Worm (Caenorhabditis elegans): ENCODE results near the gene str-156.

DNA sequence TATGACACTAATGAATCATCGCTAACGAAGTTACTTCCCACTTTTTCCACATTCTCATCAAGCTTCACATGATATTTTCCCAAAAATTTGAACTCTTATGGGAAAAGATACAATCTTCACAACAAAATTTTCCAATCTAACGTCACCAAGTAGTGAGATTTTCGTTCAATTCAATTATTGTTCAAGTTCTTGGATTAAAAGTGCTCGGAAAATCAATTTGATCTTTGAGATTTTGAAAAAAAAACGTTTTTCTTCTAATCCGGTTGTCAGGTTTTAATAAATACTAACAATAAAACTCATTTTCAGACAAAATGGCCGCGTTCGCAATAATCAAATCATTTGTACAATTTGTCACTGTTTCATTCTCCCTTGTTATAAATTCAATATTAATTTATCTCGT lies 20.9 kb downstream of the str-156 start, which contains the start of gene str-153:
- TF ChIP-seq pqm-1 (tag; optimal IDR thresholded peaks at IDR 0.05) = no peak
- TF ChIP-seq ceh-22 (tag; optimal IDR thresholded peaks at IDR 0.05) = no peak
- no peak for TF ChIP-seq eyg-1 (tag; optimal IDR thresholded peaks at IDR 0.05)
- TF ChIP-seq ets-4 (tag; optimal IDR thresholded peaks at IDR 0.05) = no peak
- no peak for TF ChIP-seq unc-55 (GFP tag; optimal IDR thresholded peaks at IDR 0.05)
- TF ChIP-seq pha-4 (tag; optimal IDR thresholded peaks at IDR 0.05) = no peak
